Worm (Caenorhabditis elegans): Measurements from ENCODE around the gene C14E2.1.
A peak's percentile ranks its signal among the peaks of the same experiment; 100 is the strongest.

Gene C14E2.1

DNA sequence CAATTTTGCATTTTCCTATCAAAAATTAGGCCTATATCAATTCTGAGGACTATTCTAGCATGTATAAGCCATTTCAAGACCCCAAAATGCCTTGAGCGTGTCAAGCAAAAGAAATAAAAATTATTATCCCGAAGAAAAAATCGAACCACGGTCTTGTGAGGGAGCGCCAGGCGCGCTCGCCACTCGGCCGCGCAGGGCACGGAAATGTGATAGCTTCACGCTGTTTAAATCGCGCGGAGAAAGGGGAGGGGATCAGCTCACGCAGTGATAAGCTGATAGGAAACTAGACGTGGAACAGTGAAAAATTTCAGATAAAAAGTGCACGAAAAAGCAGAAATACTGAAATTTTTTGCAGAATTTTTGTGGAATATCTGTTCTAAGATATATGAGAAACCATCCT lies 11.4 kb downstream of the C14E2.1 start (continued):
- TF ChIP-seq nhr-237 (tag; optimal IDR thresholded peaks at IDR 0.05) (no peak), gei-8 (GFP tag; optimal IDR thresholded peaks at IDR 0.05) (peak; percentile 43), pqm-1 (tag; optimal IDR thresholded peaks at IDR 0.05) (no peak), mxl-2 (GFP tag; conservative IDR thresholded peaks at IDR 0.05) (0 out of 2 replicates have a peak, but pooled peaks have one; percentile 28), hlh-30 (tag; optimal IDR thresholded peaks at IDR 0.05; ENCODE audit: insufficient read depth) (no peak), F49E8.2 (tag; optimal IDR thresholded peaks at IDR 0.05; ENCODE audit: borderline replicate concordance) (peak; percentile 23), zfp-3 (GFP tag; conservative IDR thresholded peaks at IDR 0.05) (0 out of 2 replicates have a peak, but pooled peaks have one; percentile 34), lir-3 (tag; optimal IDR thresholded peaks at IDR 0.05) (peak; percentile 30), cey-2 (tag; optimal IDR thresholded peaks at IDR 0.05; ENCODE audit: borderline replicate concordance, insufficient read depth) (no peak), dve-1 (tag; optimal IDR thresholded peaks at IDR 0.05; ENCODE audit: insufficient read depth) (no peak), hlh-11 (tag; optimal IDR thresholded peaks at IDR 0.05) (peak; percentile 43), arid-1 (GFP tag; conservative IDR thresholded peaks at IDR 0.05) (peak; percentile 78), snpc-1.2 (GFP tag; IDR thresholded peaks at IDR 0.05) (peak; percentile 84), lin-13 (GFP tag; optimal IDR thresholded peaks at IDR 0.05) (peak; percentile 31), hmg-1.1 (GFP tag; IDR thresholded peaks at IDR 0.05) (peak; percentile 79), dpl-1 (GFP tag; optimal IDR thresholded peaks at IDR 0.05) (no peak), ZK546.5 (tag; optimal IDR thresholded peaks at IDR 0.05) (no peak), ceh-28 (tag; optimal IDR thresholded peaks at IDR 0.05) (no peak), zag-1 (tag; optimal IDR thresholded peaks at IDR 0.05) (no peak), nhr-102 (tag; optimal IDR thresholded peaks at IDR 0.05) (peak; percentile 56), ctbp-1 (GFP tag; IDR thresholded peaks at IDR 0.05) (peak; percentile 55; the same call in 1 of the 2 replicates), lin-1 (GFP tag; IDR thresholded peaks at IDR 0.05) (no peak), nhr-25 (tag; optimal IDR thresholded peaks at IDR 0.05; ENCODE audit: borderline replicate concordance, insufficient read depth) (no peak), mes-2 (tag; optimal IDR thresholded peaks at IDR 0.05; ENCODE audit: poor library complexity, severe bottlenecking) (peak; percentile 83), tag-97 (GFP tag; IDR thresholded peaks at IDR 0.05) (no peak), lin-15B (tag; optimal IDR thresholded peaks at IDR 0.05) (no peak), F10B5.3 (tag; optimal IDR thresholded peaks at IDR 0.05) (peak; percentile 43), lim-7 (GFP tag; IDR thresholded peaks at IDR 0.05) (peak; percentile 91), dmd-9 (GFP tag; IDR thresholded peaks at IDR 0.05) (peak; percentile 51; the same call in 1 of the 2 replicates)

ce11 chrX:1845493-1845892 lies 19.2 kb downstream of the C14E2.1 start, which contains the start of gene T26C11.4:
T26C11.4 (minus strand) TSS chrX:1845546.
- no peak for TF ChIP-seq daf-12 (tag; optimal IDR thresholded peaks at IDR 0.05)
- peak; percentile 11 for TF ChIP-seq hlh-11 (tag; optimal IDR thresholded peaks at IDR 0.05)
- peak; percentile 55 for TF ChIP-seq duxl-1 (tag; optimal IDR thresholded peaks at IDR 0.05; ENCODE audit: poor library complexity)
- no peak for TF ChIP-seq daf-16 (GFP tag; optimal IDR thresholded peaks at IDR 0.05)
- TF ChIP-seq daf-16 (tag; optimal IDR thresholded peaks at IDR 0.05): no peak
- no peak for TF ChIP-seq dmd-9 (GFP tag; IDR thresholded peaks at IDR 0.05)
- TF ChIP-seq mes-2 (tag; optimal IDR thresholded peaks at IDR 0.05; ENCODE audit: poor library complexity, severe bottlenecking): peak; percentile 59
- TF ChIP-seq mep-1 (tag; optimal IDR thresholded peaks at IDR 0.05): no peak
- no peak for TF ChIP-seq lin-29 (GFP tag; IDR thresholded peaks at IDR 0.05)
- TF ChIP-seq daf-19 (GFP tag; conservative IDR thresholded peaks at IDR 0.05): no peak
- peak; percentile 69 for TF ChIP-seq dpl-1 (GFP tag; optimal IDR thresholded peaks at IDR 0.05)

ce11 chrX:1847685-1848084 lies 21.4 kb downstream of the C14E2.1 start:
- TF ChIP-seq zip-11 (GFP tag; IDR thresholded peaks at IDR 0.05): no peak
- no peak for TF ChIP-seq ceh-32 (tag; optimal IDR thresholded peaks at IDR 0.05; ENCODE audit: poor library complexity)
- no peak for TF ChIP-seq snpc-4 (tag; optimal IDR thresholded peaks at IDR 0.05)
- TF ChIP-seq unc-62 (GFP tag; optimal IDR thresholded peaks at IDR 0.05 in 1 of 2): peak in 1 of 2 experiments; percentile 98
- TF ChIP-seq unc-62 (tag; optimal IDR thresholded peaks at IDR 0.05): no peak

Data from whole organism, L4 larva.